Worm (Caenorhabditis elegans): Measurements from ENCODE around the gene irld-19.

DNA sequence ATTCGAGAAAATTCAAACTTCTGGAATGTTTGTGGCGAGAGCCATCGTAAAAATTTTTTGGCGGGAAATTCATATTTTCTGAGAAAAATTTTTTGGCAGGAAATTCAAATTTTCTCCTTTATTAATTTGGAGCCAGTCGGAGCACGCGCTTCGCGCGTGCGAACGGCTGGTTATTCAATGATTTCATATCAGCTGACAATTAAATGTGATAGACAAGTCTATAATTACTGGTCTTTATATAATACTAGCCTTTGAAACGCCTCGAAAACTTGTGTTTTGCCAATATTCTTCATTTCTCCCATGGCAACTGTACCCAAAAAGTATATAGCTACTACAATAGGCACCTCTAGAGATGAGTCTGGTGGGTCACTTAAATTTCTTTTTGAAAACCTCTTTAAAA, 9.1 kb downstream of the irld-19 start, which contains the start of gene srw-10:
- TF ChIP-seq tab-1 (GFP tag; IDR thresholded peaks at IDR 0.05): no peak
- no peak for TF ChIP-seq ztf-23 (GFP tag; IDR thresholded peaks at IDR 0.05)
- no peak for TF ChIP-seq klf-2 (GFP tag; conservative IDR thresholded peaks at IDR 0.05)
- no peak for TF ChIP-seq med-1 (GFP tag; optimal IDR thresholded peaks at IDR 0.05; ENCODE audit: insufficient read depth)
- TF ChIP-seq flt-1 (GFP tag; IDR thresholded peaks at IDR 0.05): no peak

All from whole organism, midembryonic.